Worm (Caenorhabditis elegans): ENCODE data around the gene F55G1.6.

DNA sequence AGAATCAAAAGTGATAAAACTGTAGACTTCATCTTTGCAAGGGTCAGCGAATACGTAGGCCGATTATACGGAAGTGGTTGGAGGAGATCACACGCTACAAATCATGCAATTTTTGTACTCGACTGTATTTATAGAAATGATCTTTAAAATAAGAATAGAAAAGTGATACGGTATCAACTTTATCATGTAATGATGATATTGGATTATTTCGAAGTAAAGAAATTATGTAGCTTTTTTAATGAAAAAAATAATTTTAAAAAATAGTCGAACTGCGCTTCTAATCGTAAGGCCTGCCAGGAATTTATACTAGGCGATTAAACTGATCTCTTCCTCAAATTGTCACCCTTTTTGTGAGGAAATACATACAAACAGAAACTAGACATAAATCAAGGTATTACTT lies 39.5 kb upstream of the F55G1.6 start, which contains the start of gene B0496.11:
- TF ChIP-seq flt-1 (GFP tag; IDR thresholded peaks at IDR 0.05) (no peak), ref-1 (GFP tag; conservative IDR thresholded peaks at IDR 0.05) (no peak)
